Worm (Caenorhabditis elegans) whole organism, late embryonic: ENCODE results near the gene F45E1.1.
A peak's percentile ranks its signal among the peaks of the same experiment; 100 is the strongest.

Source experiments
- C08G9.2 ChIP-seq: sonication (generic microtip); optimal IDR thresholded peaks from 2 replicates; lab custom pipeline; 2016; ENCODE audit warnings: mild to moderate bottlenecking, missing genetic modification characterization, moderate library complexity, missing compliant biosample characterization
- K02D7.2 ChIP-seq: sonication (generic microtip); optimal IDR thresholded peaks from 2 replicates; lab custom pipeline; 2017; ENCODE audit warnings: mild to moderate bottlenecking, missing genetic modification characterization, missing compliant biosample characterization
- T23F11.4 ChIP-seq: fragments of 200-800 bp; sonication (Bioruptor generic); optimal IDR thresholded peaks from 2 replicates; lab custom pipeline; 2018; ENCODE audit warnings: mild to moderate bottlenecking, missing genetic modification characterization, missing compliant biosample characterization
- ahr-1 ChIP-seq: sonication (generic microtip); optimal IDR thresholded peaks from 2 replicates; lab custom pipeline; 2016; ENCODE audit warnings: missing genetic modification characterization, missing compliant biosample characterization
- ceh-14 ChIP-seq: sonication (generic microtip); optimal IDR thresholded peaks from 2 replicates; lab custom pipeline; 2016; ENCODE audit warnings: missing genotype, missing genetic modification characterization, missing compliant biosample characterization
- ceh-19 ChIP-seq: fragments of 200-800 bp; sonication (Bioruptor generic); optimal IDR thresholded peaks from 2 replicates; lab custom pipeline; 2018; ENCODE audit warnings: mild to moderate bottlenecking, missing genetic modification characterization, missing compliant biosample characterization
- ceh-2 ChIP-seq: sonication (generic microtip); optimal IDR thresholded peaks from 2 replicates; lab custom pipeline; 2016; ENCODE audit warnings: missing genotype, missing genetic modification characterization, missing compliant biosample characterization
- ceh-30 ChIP-seq: fragments of 150-350 bp; optimal IDR thresholded peaks from 2 replicates; lab custom pipeline; 2014; ENCODE audit warnings: missing biosample characterization, missing genetic modification characterization
- ceh-31 ChIP-seq: sonication (generic microtip); optimal IDR thresholded peaks from 2 replicates; lab custom pipeline; 2016; ENCODE audit warnings: missing genetic modification characterization, missing compliant biosample characterization
- ceh-45 ChIP-seq: fragments of 200-800 bp; sonication (Bioruptor generic); IDR thresholded peaks from 2 replicates; pipeline ENCODE4 v1.3.6; 2022; ENCODE audit warnings: missing genetic modification reagents, missing genetic modification characterization, missing compliant biosample characterization
- ceh-48 ChIP-seq: sonication (generic microtip); optimal IDR thresholded peaks from 2 replicates; lab custom pipeline; 2016; ENCODE audit warnings: missing genetic modification characterization, inconsistent platforms, missing compliant biosample characterization
- che-1 ChIP-seq: sonication (generic microtip); optimal IDR thresholded peaks from 2 replicates; lab custom pipeline; 2016; ENCODE audit warnings: mild to moderate bottlenecking, missing genetic modification characterization, missing compliant biosample characterization
- dmd-4 ChIP-seq: sonication (generic microtip); optimal IDR thresholded peaks from 2 replicates; lab custom pipeline; 2016; ENCODE audit warnings: borderline replicate concordance, missing genetic modification characterization, missing compliant biosample characterization
- elt-2 ChIP-seq: sonication (generic microtip); optimal IDR thresholded peaks from 2 replicates; lab custom pipeline; 2016; ENCODE audit warnings: missing genetic modification reagents, missing genetic modification characterization, missing compliant biosample characterization
- fkh-10 ChIP-seq: fragments of 150-350 bp; optimal IDR thresholded peaks from 2 replicates; lab custom pipeline; 2014; ENCODE audit warnings: missing biosample characterization, missing genetic modification reagents, missing genetic modification characterization
- gmeb-2 ChIP-seq: sonication (generic microtip); optimal IDR thresholded peaks from 2 replicates; lab custom pipeline; 2016; ENCODE audit warnings: missing genetic modification characterization, inconsistent platforms, missing compliant biosample characterization
- hlh-13 ChIP-seq: fragments of 200-800 bp; sonication (Bioruptor generic); optimal IDR thresholded peaks from 2 replicates; lab custom pipeline; 2018; ENCODE audit warnings: mild to moderate bottlenecking, missing genetic modification characterization, missing compliant biosample characterization
- lin-11 ChIP-seq: fragments of 200-800 bp; sonication (Bioruptor generic); optimal IDR thresholded peaks from 2 replicates; lab custom pipeline; 2018; ENCODE audit warnings: mild to moderate bottlenecking, missing genetic modification characterization, missing compliant biosample characterization
- mec-3 ChIP-seq: sonication (generic microtip); optimal IDR thresholded peaks from 2 replicates; lab custom pipeline; 2016; ENCODE audit warnings: borderline replicate concordance, missing genetic modification characterization, missing compliant biosample characterization
- nfya-1 ChIP-seq: sonication (generic microtip); optimal IDR thresholded peaks from 2 replicates; lab custom pipeline; 2017; ENCODE audit warnings: missing genetic modification characterization, mild to moderate bottlenecking, missing compliant biosample characterization, antibody characterized with exemption, moderate library complexity
- nhr-11 ChIP-seq: fragments of 150-350 bp; optimal IDR thresholded peaks from 2 replicates; lab custom pipeline; 2014; ENCODE audit warnings: missing biosample characterization, missing genetic modification characterization
- npax-4 ChIP-seq: sonication (generic microtip); optimal IDR thresholded peaks from 2 replicates; lab custom pipeline; 2016; ENCODE audit warnings: missing genetic modification characterization, missing compliant biosample characterization
- odd-2 ChIP-seq: sonication (generic microtip); optimal IDR thresholded peaks from 2 replicates; lab custom pipeline; 2017; ENCODE audit warnings: antibody characterized with exemption, mild to moderate bottlenecking, missing genetic modification characterization, missing compliant biosample characterization
- pag-3 ChIP-seq: sonication (generic microtip); optimal IDR thresholded peaks from 2 replicates; lab custom pipeline; 2016; ENCODE audit warnings: missing compliant biosample characterization, missing genetic modification characterization, borderline replicate concordance
- pat-9 ChIP-seq: fragments of 200-800 bp; sonication (Bioruptor generic); optimal IDR thresholded peaks from 2 replicates; lab custom pipeline; 2018; ENCODE audit warnings: mild to moderate bottlenecking, missing genetic modification characterization, moderate library complexity, missing compliant biosample characterization
- pha-4 ChIP-seq: fragments of 150-350 bp; optimal IDR thresholded peaks from 2 replicates; lab custom pipeline; 2018; ENCODE audit warnings: missing biosample characterization, missing genetic modification reagents, missing genetic modification characterization
- pros-1 ChIP-seq: fragments of 150-350 bp; optimal IDR thresholded peaks from 2 replicates; lab custom pipeline; 2014; ENCODE audit warnings: missing biosample characterization, missing genetic modification reagents, missing genetic modification characterization
- ref-2 ChIP-seq: sonication (generic microtip); optimal IDR thresholded peaks from 2 replicates; lab custom pipeline; 2016; ENCODE audit warnings: missing genetic modification characterization, missing compliant biosample characterization
- sdc-2 ChIP-seq: sonication (generic microtip); optimal IDR thresholded peaks from 2 replicates; lab custom pipeline; 2016; ENCODE audit warnings: missing genotype, missing genetic modification characterization, missing compliant biosample characterization
- sox-2 ChIP-seq: fragments of 200-800 bp; sonication (Bioruptor generic); IDR thresholded peaks from 2 replicates; pipeline ENCODE4 v1.3.6; 2022; ENCODE audit warnings: missing genetic modification reagents, missing genetic modification characterization, missing compliant biosample characterization
- syd-9 ChIP-seq: sonication (generic microtip); optimal IDR thresholded peaks from 2 replicates; lab custom pipeline; 2016; ENCODE audit warnings: mild to moderate bottlenecking, missing genetic modification characterization, moderate library complexity, missing compliant biosample characterization
- ttx-3 ChIP-seq: sonication (generic microtip); optimal IDR thresholded peaks from 2 replicates; lab custom pipeline; 2016; ENCODE audit warnings: missing genetic modification reagents, missing genetic modification characterization, missing compliant biosample characterization
- unc-42 ChIP-seq: sonication (generic microtip); optimal IDR thresholded peaks from 2 replicates; lab custom pipeline; 2016; ENCODE audit warnings: missing genotype, missing genetic modification characterization, missing compliant biosample characterization

F45E1.1 gene

ce11 chrX:8004845-8005244 lies 1.4 kb downstream of the F45E1.1 start:
- TF ChIP-seq pha-4, result no peak
- no peak for TF ChIP-seq sox-2 (GFP tag; lab: Robert Waterston, UW)
- TF ChIP-seq ceh-19 (GFP tag; lab: Kevin White, UChicago), result no peak
- no peak for TF ChIP-seq syd-9
- TF ChIP-seq pag-3 (tag; lab: Kevin White, UChicago), result no peak
- peak; percentile 34 for TF ChIP-seq ceh-31 (tag; lab: Kevin White, UChicago)

- TF ChIP-seq ceh-45 (GFP tag; lab: Robert Waterston, UW), result no peak
- TF ChIP-seq ceh-48, result peak; percentile 5
- TF ChIP-seq ceh-31 (tag; lab: Kevin White, UChicago), result peak; percentile 71
- no peak for TF ChIP-seq elt-2
- peak; percentile 11 for TF ChIP-seq unc-42
- no peak for TF ChIP-seq lin-11 (tag; lab: Kevin White, UChicago)
- no peak for TF ChIP-seq hlh-13 (GFP tag; lab: Kevin White, UChicago)
- TF ChIP-seq sox-2 (GFP tag; lab: Robert Waterston, UW), result no peak
- no peak for TF ChIP-seq ceh-2
- TF ChIP-seq npax-4 (tag; lab: Kevin White, UChicago), result no peak
Observed at ce11 chrX:8005967-8006366, 2.5 kb downstream of the F45E1.1 start.

ce11 chrX:8010652-8011051 lies 7.2 kb downstream of the F45E1.1 start:
- TF ChIP-seq ceh-14 (tag; lab: Kevin White, UChicago) (no peak), nfya-1 (tag; lab: Kevin White, UChicago) (no peak), pat-9 (tag; lab: Kevin White, UChicago) (no peak), mec-3 (tag; lab: Kevin White, UChicago) (no peak)
- TF ChIP-seq, all 69 proteins: peak for 0

- TF ChIP-seq ceh-30 (tag; lab: Kevin White, UChicago) (no peak), che-1 (tag; lab: Kevin White, UChicago) (no peak), odd-2 (no peak), C08G9.2 (tag; lab: Kevin White, UChicago) (no peak), gmeb-2 (tag; lab: Kevin White, UChicago) (no peak), ceh-19 (GFP tag; lab: Kevin White, UChicago) (no peak), sdc-2 (no peak), ahr-1 (tag; lab: Kevin White, UChicago) (no peak), fkh-10 (GFP tag; lab: Kevin White, UChicago) (no peak)
- TF ChIP-seq, all 69 proteins: peak for 0
Observed at ce11 chrX:8014407-8015003, 11.0 kb downstream of the F45E1.1 start, which contains the start of gene unk-1. Gene unk-1 (plus strand): TSS chrX:8014983.

ce11 chrX:8015889-8016288 lies 12.4 kb downstream of the F45E1.1 start:
- TF ChIP-seq nhr-11 (tag; lab: Kevin White, UChicago) (no peak), ceh-19 (GFP tag; lab: Kevin White, UChicago) (no peak), T23F11.4 (GFP tag; lab: Kevin White, UChicago) (no peak), pag-3 (tag; lab: Kevin White, UChicago) (no peak), dmd-4 (tag; lab: Kevin White, UChicago) (no peak), K02D7.2 (tag; lab: Kevin White, UChicago) (no peak), pros-1 (tag; lab: Kevin White, UChicago) (no peak), ref-2 (tag; lab: Kevin White, UChicago) (no peak), ttx-3 (tag; lab: Kevin White, UChicago) (no peak)
